Worm (Caenorhabditis elegans) whole organism, mixed stage, embryonic: Measurements from ENCODE around the gene srg-30.

ENCODE experiments used
- elt-1 ChIP-seq: sonication (generic microtip); optimal IDR thresholded peaks from 2 replicates; lab custom pipeline; 2017; ENCODE audit warnings: missing genetic modification characterization, mild to moderate bottlenecking, missing compliant biosample characterization, antibody characterized with exemption, moderate library complexity, borderline replicate concordance; ENCODE audit not compliant: insufficient read depth
- elt-3 ChIP-seq: fragments of 150-350 bp; optimal IDR thresholded peaks from 2 replicates; lab custom pipeline; 2014; ENCODE audit warnings: missing biosample characterization, missing genetic modification characterization
- mab-5 ChIP-seq: fragments of 150-350 bp; optimal IDR thresholded peaks from 2 replicates; lab custom pipeline; 2014; ENCODE audit warnings: missing biosample characterization, missing genetic modification characterization
- mep-1 ChIP-seq: fragments of 150-350 bp; optimal IDR thresholded peaks from 2 replicates; lab custom pipeline; 2017; ENCODE audit warnings: missing biosample characterization, missing genetic modification reagents, missing genetic modification characterization, inconsistent platforms
- nhr-12 ChIP-seq: fragments of 150-350 bp; optimal IDR thresholded peaks from 2 replicates; lab custom pipeline; 2014; ENCODE audit warnings: missing biosample characterization, missing genetic modification characterization
- nhr-2 ChIP-seq: fragments of 150-350 bp; optimal IDR thresholded peaks from 2 replicates; lab custom pipeline; 2014; ENCODE audit warnings: missing biosample characterization, missing genetic modification characterization
- nhr-237 ChIP-seq: fragments of 150-350 bp; optimal IDR thresholded peaks from 2 replicates; lab custom pipeline; 2014; ENCODE audit warnings: missing biosample characterization, missing genetic modification characterization
- nhr-76 ChIP-seq: sonication (generic microtip); optimal IDR thresholded peaks from 2 replicates; lab custom pipeline; 2017; ENCODE audit warnings: missing biosample characterization, missing genetic modification characterization
- pha-4 ChIP-seq: fragments of 150-350 bp; optimal IDR thresholded peaks from 2 replicates; lab custom pipeline; 2018; ENCODE audit warnings: missing biosample characterization, missing genetic modification reagents, missing genetic modification characterization
- unc-39 ChIP-seq: fragments of 150-350 bp; optimal IDR thresholded peaks from 2 replicates; lab custom pipeline; 2014; ENCODE audit warnings: missing biosample characterization, missing genetic modification characterization
- unc-62 ChIP-seq: fragments of 150-350 bp; optimal IDR thresholded peaks from 2 replicates; lab custom pipeline; 2014; ENCODE audit warnings: missing biosample characterization, missing genetic modification reagents, missing genetic modification characterization

ce11 chrV:6685499-6685898 is 32.6 kb downstream of the srg-30 start:
- TF ChIP-seq unc-39 (tag; lab: Kevin White, UChicago) (no peak), nhr-237 (tag; lab: Kevin White, UChicago) (no peak), pha-4 (tag; lab: Kevin White, UChicago) (no peak), mab-5 (tag; lab: Kevin White, UChicago) (no peak), nhr-12 (tag; lab: Kevin White, UChicago) (no peak), elt-3 (tag; lab: Kevin White, UChicago) (no peak), nhr-76 (tag; lab: Kevin White, UChicago) (no peak), nhr-2 (tag; lab: Kevin White, UChicago) (peak; percentile 59), unc-62 (GFP tag; lab: Kevin White, UChicago) (no peak), mep-1 (tag; lab: Kevin White, UChicago) (no peak), elt-1 (tag; lab: Kevin White, UChicago) (no peak)
